Worm (Caenorhabditis elegans) whole organism, young adult: ENCODE results near the gene B0334.5.

ENCODE experiments used
- B0261.1 ChIP-seq: sonication (generic microtip); optimal IDR thresholded peaks from 2 replicates; lab custom pipeline; 2016; ENCODE audit warnings: mild to moderate bottlenecking, missing genetic modification characterization, moderate library complexity, missing compliant biosample characterization
- F10E7.11 ChIP-seq: sonication (generic microtip); optimal IDR thresholded peaks from 2 replicates; lab custom pipeline; 2017; ENCODE audit warnings: mild to moderate bottlenecking, missing genetic modification characterization, moderate library complexity, missing compliant biosample characterization
- F22D6.2 ChIP-seq: sonication (generic microtip); optimal IDR thresholded peaks from 2 replicates; lab custom pipeline; 2016; ENCODE audit warnings: mild to moderate bottlenecking, missing genetic modification characterization, missing compliant biosample characterization
- F23B12.7 ChIP-seq: sonication (generic microtip); optimal IDR thresholded peaks from 2 replicates; lab custom pipeline; 2017; ENCODE audit warnings: missing genetic modification characterization, mild to moderate bottlenecking, missing compliant biosample characterization, antibody characterized with exemption, moderate library complexity; ENCODE audit not compliant: insufficient read depth
- F37B4.10 ChIP-seq: fragments of 200-800 bp; sonication (Bioruptor generic); IDR thresholded peaks from 2 replicates; pipeline ENCODE4 v1.3.6; 2022; ENCODE audit warnings: missing genetic modification characterization, missing compliant biosample characterization
- F49E8.2 ChIP-seq: sonication (generic microtip); optimal IDR thresholded peaks from 3 replicates; lab custom pipeline; 2017; ENCODE audit warnings: missing genetic modification characterization, mild to moderate bottlenecking, missing compliant biosample characterization, antibody characterized with exemption, moderate library complexity; ENCODE audit not compliant: insufficient read depth
- F52B5.7 ChIP-seq: sonication (generic microtip); optimal IDR thresholded peaks from 2 replicates; lab custom pipeline; 2016; ENCODE audit warnings: mild to moderate bottlenecking, missing genetic modification characterization, missing compliant biosample characterization
- F55B11.4 ChIP-seq: sonication (generic microtip); optimal IDR thresholded peaks from 2 replicates; lab custom pipeline; 2016; ENCODE audit warnings: missing compliant biosample characterization, missing genetic modification characterization, borderline replicate concordance; ENCODE audit not compliant: insufficient read depth
- F57C9.4 ChIP-seq: sonication (generic microtip); optimal IDR thresholded peaks from 2 replicates; lab custom pipeline; 2017; ENCODE audit warnings: mild to moderate bottlenecking, missing genetic modification characterization, missing compliant biosample characterization
- ZK185.1 ChIP-seq: sonication (generic microtip); optimal IDR thresholded peaks from 2 replicates; lab custom pipeline; 2016; ENCODE audit warnings: mild to moderate bottlenecking, missing genetic modification characterization, missing compliant biosample characterization; ENCODE audit not compliant: poor library complexity, severe bottlenecking
- bed-1 ChIP-seq: fragments of 200-800 bp; sonication (Bioruptor generic); IDR thresholded peaks from 2 replicates; pipeline ENCODE4 v1.3.6; 2022; ENCODE audit warnings: missing genetic modification reagents, missing genetic modification characterization, missing compliant biosample characterization
- cebp-1 ChIP-seq, 2 experiments: fragments of 200-800 bp in 1 of 2; sonication (Bioruptor generic) in 1 of 2; sonication (generic microtip) in 1 of 2; IDR thresholded peaks in 1 of 2; optimal IDR thresholded peaks in 1 of 2; 2 replicates each; pipeline versions ENCODE4 v1.3.6 to Lab custom; 2017 to 2022; ENCODE audit warnings: missing compliant biosample characterization in 2 of 2, missing genetic modification characterization in 2 of 2, mild to moderate bottlenecking in 1 of 2, missing genetic modification reagents in 1 of 2, moderate library complexity in 1 of 2
- ceh-100 ChIP-seq: fragments of 200-800 bp; sonication (Bioruptor generic); IDR thresholded peaks from 2 replicates; pipeline ENCODE4 v1.3.6; 2022; ENCODE audit warnings: missing genetic modification reagents, missing genetic modification characterization, missing compliant biosample characterization
- ceh-40 ChIP-seq: fragments of 200-800 bp; sonication (Bioruptor generic); IDR thresholded peaks from 2 replicates; pipeline ENCODE4 v1.3.6; 2022; ENCODE audit warnings: missing genetic modification characterization, missing compliant biosample characterization
- ceh-79 ChIP-seq: sonication (generic microtip); optimal IDR thresholded peaks from 2 replicates; lab custom pipeline; 2017; ENCODE audit warnings: mild to moderate bottlenecking, missing genetic modification characterization, missing compliant biosample characterization
- hmg-1.2 ChIP-seq: fragments of 200-800 bp; sonication (Bioruptor generic); IDR thresholded peaks from 2 replicates; pipeline ENCODE4 v1.3.6; 2022; ENCODE audit warnings: missing genetic modification reagents, missing genetic modification characterization, missing compliant biosample characterization
- hmg-20 ChIP-seq: fragments of 200-800 bp; sonication (Bioruptor generic); IDR thresholded peaks from 2 replicates; pipeline ENCODE4 v1.3.6; 2022; ENCODE audit warnings: missing genetic modification reagents, missing genetic modification characterization, missing compliant biosample characterization
- let-607 ChIP-seq, 2 experiments: fragments of 200-800 bp in 1 of 2; sonication (Bioruptor generic) in 1 of 2; sonication (generic microtip) in 1 of 2; optimal IDR thresholded peaks; 2 replicates each; lab custom pipeline; 2016 to 2018; ENCODE audit warnings: mild to moderate bottlenecking in 2 of 2, missing compliant biosample characterization in 2 of 2, missing genetic modification characterization in 2 of 2, moderate library complexity in 2 of 2, missing genotype in 1 of 2
- lin-40 ChIP-seq: sonication (generic microtip); optimal IDR thresholded peaks from 2 replicates; lab custom pipeline; 2016; ENCODE audit warnings: missing genetic modification characterization, mild to moderate bottlenecking, missing compliant biosample characterization, missing genotype, missing genetic modification reagents
- lin-54 ChIP-seq: fragments of 200-800 bp; sonication (Bioruptor generic); optimal IDR thresholded peaks from 2 replicates; lab custom pipeline; 2018; ENCODE audit warnings: mild to moderate bottlenecking, missing genetic modification characterization, missing compliant biosample characterization
- madf-8 ChIP-seq: fragments of 200-800 bp; sonication (Bioruptor generic); conservative IDR thresholded peaks from 2 replicates; pipeline ENCODE4 v1.3.6; 2022; ENCODE audit warnings: missing genetic modification reagents, missing genetic modification characterization, missing compliant biosample characterization
- nfya-1 ChIP-seq: sonication (generic microtip); optimal IDR thresholded peaks from 2 replicates; lab custom pipeline; 2017; ENCODE audit warnings: antibody characterized with exemption, missing compliant biosample characterization, missing genetic modification characterization, borderline replicate concordance; ENCODE audit not compliant: insufficient read depth
- nfyb-1 ChIP-seq: fragments of 200-800 bp; sonication (Bioruptor generic); IDR thresholded peaks from 2 replicates; pipeline ENCODE4 v1.3.6; 2022; ENCODE audit warnings: missing genetic modification reagents, missing genetic modification characterization, missing compliant biosample characterization
- nhr-80 ChIP-seq: sonication (generic microtip); optimal IDR thresholded peaks from 2 replicates; lab custom pipeline; 2016; ENCODE audit warnings: missing genetic modification characterization, missing compliant biosample characterization
- rec-8 ChIP-seq, 2 experiments: sonication (generic microtip); optimal IDR thresholded peaks; 2 replicates each; lab custom pipeline; 2016; ENCODE audit warnings: mild to moderate bottlenecking in 2 of 2, missing genetic modification characterization in 2 of 2, missing genetic modification reagents in 2 of 2, missing genotype in 2 of 2, missing biosample characterization in 1 of 2, missing compliant biosample characterization in 1 of 2, moderate library complexity in 1 of 2
- sea-2 ChIP-seq: fragments of 200-800 bp; sonication (Bioruptor generic); IDR thresholded peaks from 2 replicates; pipeline ENCODE4 v1.3.6; 2022; ENCODE audit warnings: missing genetic modification characterization, missing compliant biosample characterization
- snpc-1.3 ChIP-seq: sonication (generic microtip); optimal IDR thresholded peaks from 2 replicates; lab custom pipeline; 2017; ENCODE audit warnings: missing genetic modification characterization, mild to moderate bottlenecking, missing compliant biosample characterization, antibody characterized with exemption, moderate library complexity, missing genotype, missing genetic modification reagents; ENCODE audit not compliant: insufficient read depth
- snpc-3.4 ChIP-seq: sonication (generic microtip); optimal IDR thresholded peaks from 2 replicates; lab custom pipeline; 2017; ENCODE audit warnings: missing genetic modification characterization, mild to moderate bottlenecking, missing compliant biosample characterization, antibody characterized with exemption, moderate library complexity, missing genotype, missing genetic modification reagents
- somi-1 ChIP-seq: fragments of 200-800 bp; sonication (Bioruptor generic); optimal IDR thresholded peaks from 2 replicates; lab custom pipeline; 2018; ENCODE audit warnings: mild to moderate bottlenecking, missing genetic modification characterization, missing compliant biosample characterization
- xnd-1 ChIP-seq: sonication (generic microtip); optimal IDR thresholded peaks from 2 replicates; lab custom pipeline; 2016; ENCODE audit warnings: missing genotype, missing genetic modification reagents, missing genetic modification characterization, missing compliant biosample characterization
- ztf-26 ChIP-seq: sonication (generic microtip); optimal IDR thresholded peaks from 2 replicates; lab custom pipeline; 2017; ENCODE audit warnings: missing genetic modification characterization, missing compliant biosample characterization

B0334.5 gene

DNA sequence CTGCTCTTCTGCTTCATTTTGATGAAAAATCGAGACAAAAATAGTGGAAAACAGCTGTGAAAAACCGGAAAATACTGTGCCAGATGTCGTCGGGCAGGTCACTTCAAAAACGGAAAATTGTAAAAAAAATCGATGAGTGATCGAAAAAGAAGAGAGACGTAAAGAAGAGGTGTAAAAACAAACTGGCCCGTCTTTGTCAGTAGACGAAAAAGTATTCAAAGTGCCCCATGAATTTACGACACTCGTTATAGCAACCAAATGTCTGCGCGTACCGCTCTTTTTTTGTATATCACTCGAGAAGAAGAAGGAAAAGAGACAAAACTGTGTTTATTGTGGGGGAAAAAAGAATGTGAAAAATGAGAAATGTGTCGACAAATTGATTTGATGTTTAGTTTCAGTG is 12.3 kb upstream of the B0334.5 start, which contains the start of gene twk-5:
Gene twk-5, minus strand, starts transcription at position 101 of the 400 bp plus-strand sequence.
- no peak for TF ChIP-seq snpc-3.4 (tag; lab: Kevin White, UChicago)

ce11 chrII:11486698-11487234 is 10.7 kb upstream of the B0334.5 start, which contains the start of gene ttr-18:
TSS of gene ttr-18 (minus strand) at chrII:11486748.
- no peak for TF ChIP-seq let-607 (tag; optimal IDR thresholded peaks at IDR 0.05; lab: Kevin White, UChicago)
- no peak for TF ChIP-seq F57C9.4
- no peak for TF ChIP-seq rec-8 (tag; optimal IDR thresholded peaks at IDR 0.05; lab: Kevin White, UChicago)
- TF ChIP-seq somi-1 (GFP tag; lab: Kevin White, UChicago) = no peak
- TF ChIP-seq madf-8 (GFP tag; lab: Robert Waterston, UW) = no peak
- peak; percentile 47; the same call in 1 of the 2 replicates for TF ChIP-seq hmg-1.2 (GFP tag; lab: Robert Waterston, UW)

DNA sequence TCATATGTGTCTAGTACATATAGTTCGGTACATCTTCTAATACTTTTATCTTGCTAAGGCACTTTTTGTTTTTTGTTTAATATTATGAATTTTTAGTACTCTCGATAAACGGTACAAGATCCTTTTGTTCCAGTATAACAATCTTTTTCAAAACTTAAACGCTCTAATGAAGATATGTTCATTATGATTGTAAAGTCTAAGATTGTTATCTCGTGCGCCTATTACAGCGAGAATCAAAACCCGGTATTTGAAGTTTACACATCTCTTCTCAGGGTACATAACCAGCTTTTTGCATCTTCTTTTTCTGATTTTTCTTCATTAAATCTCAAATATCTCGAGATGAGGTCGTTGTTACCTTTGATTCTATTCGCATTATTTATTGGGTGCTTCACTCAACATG is 9.5 kb upstream of the B0334.5 start, which contains the start of gene B0334.13:
Gene B0334.13, plus strand, starts transcription at position 301 of the 400 bp plus-strand sequence.
- TF ChIP-seq ceh-40 = no peak
- no peak for TF ChIP-seq F10E7.11
- no peak for TF ChIP-seq ZK185.1 (tag; lab: Kevin White, UChicago)
- no peak for TF ChIP-seq snpc-1.3 (tag; lab: Kevin White, UChicago)
- TF ChIP-seq ceh-79 = no peak
- no peak for TF ChIP-seq hmg-20
- TF ChIP-seq sea-2 (GFP tag; lab: Robert Waterston, UW) = no peak

- TF ChIP-seq ztf-26 (tag; lab: Kevin White, UChicago) (no peak), F23B12.7 (tag; lab: Kevin White, UChicago) (no peak), lin-54 (GFP tag; lab: Kevin White, UChicago) (peak; percentile 6), F55B11.4 (tag; lab: Kevin White, UChicago) (no peak), lin-40 (peak; percentile 9), F52B5.7 (tag; lab: Kevin White, UChicago) (no peak), bed-1 (GFP tag; lab: Robert Waterston, UW) (no peak), F37B4.10 (GFP tag; lab: Robert Waterston, UW) (no peak), nhr-80 (tag; lab: Kevin White, UChicago) (peak; percentile 21), nfyb-1 (0 out of 2 replicates have a peak, but pooled peaks have one; percentile 15), F49E8.2 (tag; lab: Kevin White, UChicago) (no peak), ceh-100 (GFP tag; lab: Robert Waterston, UW) (no peak)
These were observed 4.6 kb upstream of the B0334.5 start, which contains the start of gene hacl-1 for ce11 chrII:11492843-11493242. TSS of gene hacl-1 (minus strand) at chrII:11492963.

ce11 chrII:11495307-11495706 is 2.2 kb upstream of the B0334.5 start, which contains the start of the genes ooc-3 and B0334.4:
TSS of gene ooc-3 (minus strand) at chrII:11495321.
TSS of gene B0334.4 (plus strand) at chrII:11495692.
- no peak for TF ChIP-seq B0261.1 (tag; lab: Kevin White, UChicago)
- no peak for TF ChIP-seq nfya-1 (tag; lab: Kevin White, UChicago)
- no peak for TF ChIP-seq xnd-1 (tag; lab: Kevin White, UChicago)
- no peak for TF ChIP-seq F22D6.2
- TF ChIP-seq cebp-1 (GFP tag; IDR thresholded peaks at IDR 0.05; lab: Robert Waterston, UW) = peak; percentile 53; the same call in 1 of the 2 replicates
- TF ChIP-seq cebp-1 (tag; optimal IDR thresholded peaks at IDR 0.05; lab: Kevin White, UChicago) = peak; percentile 91
